Worm (Caenorhabditis elegans) whole organism, young adult: ENCODE measurements around the gene R08C7.1.

Experiments
- B0019.2 ChIP-seq: fragments of 200-800 bp; sonication (Bioruptor generic); conservative IDR thresholded peaks from 2 replicates; pipeline ENCODE4 v1.3.6; 2022; ENCODE audit warnings: missing genetic modification reagents, missing genetic modification characterization, missing compliant biosample characterization
- B0035.1 ChIP-seq: sonication (generic microtip); optimal IDR thresholded peaks from 2 replicates; lab custom pipeline; 2016; ENCODE audit warnings: missing genetic modification characterization, mild to moderate bottlenecking, missing compliant biosample characterization, missing genotype, missing genetic modification reagents
- D2030.7 ChIP-seq: fragments of 200-800 bp; sonication (Bioruptor generic); IDR thresholded peaks from 2 replicates; pipeline ENCODE4 v1.3.6; 2022; ENCODE audit warnings: missing genetic modification reagents, missing genetic modification characterization, missing compliant biosample characterization
- F37B4.10 ChIP-seq: fragments of 200-800 bp; sonication (Bioruptor generic); IDR thresholded peaks from 2 replicates; pipeline ENCODE4 v1.3.6; 2022; ENCODE audit warnings: missing genetic modification characterization, missing compliant biosample characterization
- F49E8.2 ChIP-seq: sonication (generic microtip); optimal IDR thresholded peaks from 3 replicates; lab custom pipeline; 2017; ENCODE audit warnings: missing genetic modification characterization, mild to moderate bottlenecking, missing compliant biosample characterization, antibody characterized with exemption, moderate library complexity; ENCODE audit not compliant: insufficient read depth
- F57A8.1 ChIP-seq: fragments of 200-800 bp; sonication (Bioruptor generic); optimal IDR thresholded peaks from 2 replicates; lab custom pipeline; 2018; ENCODE audit warnings: mild to moderate bottlenecking, missing genetic modification characterization, moderate library complexity, missing compliant biosample characterization
- Y53F4B.3 ChIP-seq: fragments of 200-800 bp; sonication (Bioruptor generic); IDR thresholded peaks from 2 replicates; pipeline ENCODE4 v1.3.6; 2022; ENCODE audit warnings: missing genetic modification reagents, missing genetic modification characterization, missing compliant biosample characterization
- Y67H2A.10 ChIP-seq: fragments of 200-800 bp; sonication (Bioruptor generic); conservative IDR thresholded peaks from 2 replicates; pipeline ENCODE4 v1.3.6; 2022; ENCODE audit warnings: missing genetic modification reagents, missing genetic modification characterization, missing compliant biosample characterization
- aptf-2 ChIP-seq: fragments of 200-800 bp; sonication (Bioruptor generic); conservative IDR thresholded peaks from 2 replicates; pipeline ENCODE4 v1.3.6; 2022; ENCODE audit warnings: missing genetic modification reagents, missing genetic modification characterization, missing compliant biosample characterization
- ccch-3 ChIP-seq: fragments of 200-800 bp; sonication (Bioruptor generic); optimal IDR thresholded peaks from 2 replicates; lab custom pipeline; 2018; ENCODE audit warnings: mild to moderate bottlenecking, missing genetic modification characterization, missing compliant biosample characterization
- ceh-100 ChIP-seq: fragments of 200-800 bp; sonication (Bioruptor generic); IDR thresholded peaks from 2 replicates; pipeline ENCODE4 v1.3.6; 2022; ENCODE audit warnings: missing genetic modification reagents, missing genetic modification characterization, missing compliant biosample characterization
- ceh-27 ChIP-seq: fragments of 200-800 bp; sonication (Bioruptor generic); optimal IDR thresholded peaks from 2 replicates; lab custom pipeline; 2018; ENCODE audit warnings: mild to moderate bottlenecking, missing genetic modification characterization, moderate library complexity, missing compliant biosample characterization
- ceh-58 ChIP-seq: fragments of 200-800 bp; sonication (Bioruptor generic); IDR thresholded peaks from 2 replicates; pipeline ENCODE4 v1.3.6; 2022; ENCODE audit warnings: missing genetic modification characterization, missing compliant biosample characterization
- ceh-79 ChIP-seq: sonication (generic microtip); optimal IDR thresholded peaks from 2 replicates; lab custom pipeline; 2017; ENCODE audit warnings: mild to moderate bottlenecking, missing genetic modification characterization, missing compliant biosample characterization
- chd-7 ChIP-seq: sonication (generic microtip); optimal IDR thresholded peaks from 2 replicates; lab custom pipeline; 2016; ENCODE audit warnings: mild to moderate bottlenecking, missing genetic modification characterization, moderate library complexity, missing compliant biosample characterization
- dpff-1 ChIP-seq: sonication (generic microtip); optimal IDR thresholded peaks from 2 replicates; lab custom pipeline; 2017; ENCODE audit warnings: mild to moderate bottlenecking, missing genetic modification characterization, missing compliant biosample characterization
- dpl-1 ChIP-seq: fragments of 150-350 bp; optimal IDR thresholded peaks from 2 replicates; lab custom pipeline; 2014; ENCODE audit warnings: missing biosample characterization, missing genetic modification reagents, missing genetic modification characterization
- efl-1 ChIP-seq: fragments of 150-350 bp; optimal IDR thresholded peaks from 2 replicates; lab custom pipeline; 2014; ENCODE audit warnings: missing biosample characterization, missing genetic modification reagents, missing genetic modification characterization
- ekl-4 ChIP-seq: fragments of 200-800 bp; sonication (Bioruptor generic); IDR thresholded peaks from 2 replicates; pipeline ENCODE4 v1.3.6; 2022; ENCODE audit warnings: missing genetic modification reagents, missing genetic modification characterization, missing compliant biosample characterization
- hlh-26 ChIP-seq: fragments of 200-800 bp; sonication (Bioruptor generic); conservative IDR thresholded peaks from 2 replicates; pipeline ENCODE4 v1.3.6; 2022; ENCODE audit warnings: missing genetic modification reagents, missing genetic modification characterization, missing compliant biosample characterization
- hmg-1.2 ChIP-seq: fragments of 200-800 bp; sonication (Bioruptor generic); IDR thresholded peaks from 2 replicates; pipeline ENCODE4 v1.3.6; 2022; ENCODE audit warnings: missing genetic modification reagents, missing genetic modification characterization, missing compliant biosample characterization
- lag-1 ChIP-seq: fragments of 200-800 bp; sonication (Bioruptor generic); IDR thresholded peaks from 2 replicates; pipeline ENCODE4 v1.3.6; 2022; ENCODE audit warnings: missing genetic modification reagents, missing genetic modification characterization, missing compliant biosample characterization
- lin-40 ChIP-seq: sonication (generic microtip); optimal IDR thresholded peaks from 2 replicates; lab custom pipeline; 2016; ENCODE audit warnings: missing genetic modification characterization, mild to moderate bottlenecking, missing compliant biosample characterization, missing genotype, missing genetic modification reagents
- lir-1 ChIP-seq: fragments of 200-800 bp; sonication (Bioruptor generic); conservative IDR thresholded peaks from 2 replicates; pipeline ENCODE4 v1.3.6; 2022; ENCODE audit warnings: missing genetic modification reagents, missing genetic modification characterization, missing compliant biosample characterization
- madf-6 ChIP-seq: fragments of 200-800 bp; sonication (Bioruptor generic); IDR thresholded peaks from 2 replicates; pipeline ENCODE4 v1.3.6; 2022; ENCODE audit warnings: missing genetic modification reagents, missing genetic modification characterization, missing compliant biosample characterization
- mcd-1 ChIP-seq: fragments of 200-800 bp; sonication (Bioruptor generic); IDR thresholded peaks from 2 replicates; pipeline ENCODE4 v1.3.6; 2022; ENCODE audit warnings: missing genetic modification reagents, missing genetic modification characterization, missing compliant biosample characterization
- mel-28 ChIP-seq: sonication (generic microtip); optimal IDR thresholded peaks from 2 replicates; lab custom pipeline; 2016; ENCODE audit warnings: borderline replicate concordance, mild to moderate bottlenecking, missing genetic modification characterization, missing compliant biosample characterization
- mxl-1 ChIP-seq: sonication (generic microtip); optimal IDR thresholded peaks from 2 replicates; lab custom pipeline; 2016; ENCODE audit warnings: missing genetic modification characterization, missing compliant biosample characterization
- nfya-1 ChIP-seq: sonication (generic microtip); optimal IDR thresholded peaks from 2 replicates; lab custom pipeline; 2017; ENCODE audit warnings: antibody characterized with exemption, missing compliant biosample characterization, missing genetic modification characterization, borderline replicate concordance; ENCODE audit not compliant: insufficient read depth
- nhr-120 ChIP-seq: fragments of 200-800 bp; sonication (Bioruptor generic); IDR thresholded peaks from 2 replicates; pipeline ENCODE4 v1.3.6; 2022; ENCODE audit warnings: missing genetic modification characterization, missing compliant biosample characterization
- nhr-27 ChIP-seq: fragments of 200-800 bp; sonication (Bioruptor generic); optimal IDR thresholded peaks from 2 replicates; lab custom pipeline; 2018; ENCODE audit warnings: mild to moderate bottlenecking, missing genetic modification characterization, moderate library complexity, missing compliant biosample characterization
- nhr-80 ChIP-seq: sonication (generic microtip); optimal IDR thresholded peaks from 2 replicates; lab custom pipeline; 2016; ENCODE audit warnings: missing genetic modification characterization, missing compliant biosample characterization
- pha-4 ChIP-seq: fragments of 150-350 bp; sonication (generic microtip); optimal IDR thresholded peaks from 2 replicates; lab custom pipeline; 2014; ENCODE audit warnings: missing biosample characterization, missing genetic modification reagents, missing genetic modification characterization
- sdz-38 ChIP-seq: sonication (generic microtip); optimal IDR thresholded peaks from 2 replicates; lab custom pipeline; 2016; ENCODE audit warnings: missing genotype, missing genetic modification characterization, missing compliant biosample characterization
- sea-2 ChIP-seq: fragments of 200-800 bp; sonication (Bioruptor generic); IDR thresholded peaks from 2 replicates; pipeline ENCODE4 v1.3.6; 2022; ENCODE audit warnings: missing genetic modification characterization, missing compliant biosample characterization
- sptf-2 ChIP-seq: fragments of 200-800 bp; sonication (Bioruptor generic); optimal IDR thresholded peaks from 2 replicates; lab custom pipeline; 2018; ENCODE audit warnings: mild to moderate bottlenecking, missing genetic modification characterization, missing compliant biosample characterization
- tbp1 ChIP-seq: fragments of 200-800 bp; sonication (Bioruptor generic); optimal IDR thresholded peaks from 2 replicates; lab custom pipeline; 2018; ENCODE audit warnings: mild to moderate bottlenecking, missing genetic modification characterization, missing compliant biosample characterization
- ztf-3 ChIP-seq: fragments of 200-800 bp; sonication (Bioruptor generic); optimal IDR thresholded peaks from 2 replicates; lab custom pipeline; 2018; ENCODE audit warnings: mild to moderate bottlenecking, missing genetic modification characterization, missing compliant biosample characterization
- ztf-6 ChIP-seq: fragments of 200-800 bp; sonication (Bioruptor generic); IDR thresholded peaks from 2 replicates; pipeline ENCODE4 v1.3.6; 2022; ENCODE audit warnings: missing genetic modification reagents, missing genetic modification characterization, missing compliant biosample characterization

Gene R08C7.1

DNA sequence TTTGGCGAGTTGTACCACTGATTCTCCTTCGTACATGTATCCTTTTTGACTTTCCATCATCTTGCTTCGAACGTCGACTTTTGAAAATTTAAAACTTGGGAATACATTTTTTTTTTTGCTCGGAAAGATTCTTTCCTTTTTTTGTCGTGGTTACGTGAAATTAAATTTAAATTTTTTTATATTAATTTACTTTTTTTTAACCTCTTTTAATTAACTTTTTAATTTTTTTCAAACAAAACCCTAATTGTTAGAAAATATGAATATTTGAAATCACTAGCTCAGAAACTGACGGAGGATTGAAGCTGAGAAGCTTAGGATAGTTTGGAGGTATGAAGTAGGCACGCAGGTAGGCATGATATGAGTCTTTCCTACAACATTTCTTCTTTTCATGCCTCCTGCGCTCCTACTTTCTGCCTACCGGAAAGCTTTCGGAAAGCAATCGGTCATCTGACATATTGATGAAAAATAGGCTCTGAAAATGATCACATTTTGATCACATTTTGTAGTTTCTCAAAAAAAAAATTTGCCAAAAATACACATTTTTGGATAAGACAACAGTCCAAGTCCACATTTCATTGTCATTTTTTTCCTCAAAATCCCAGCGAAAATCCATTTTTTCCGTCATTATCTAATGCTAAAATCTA, 17.1 kb upstream of the R08C7.1 start, which contains the start of the genes R08C7.8 and R08C7.4:
R08C7.8 (minus strand) TSS at position 101 of the 644 bp plus-strand sequence.
R08C7.4 (plus strand) TSS at position 594 of the 644 bp plus-strand sequence.
- TF ChIP-seq lir-1 (GFP tag; lab: Robert Waterston, UW) (no peak), mxl-1 (no peak), tbp1 (GFP tag; lab: Kevin White, UChicago) (no peak), nfya-1 (tag; lab: Kevin White, UChicago) (no peak), mcd-1 (no peak), Y53F4B.3 (GFP tag; lab: Robert Waterston, UW) (no peak)

DNA sequence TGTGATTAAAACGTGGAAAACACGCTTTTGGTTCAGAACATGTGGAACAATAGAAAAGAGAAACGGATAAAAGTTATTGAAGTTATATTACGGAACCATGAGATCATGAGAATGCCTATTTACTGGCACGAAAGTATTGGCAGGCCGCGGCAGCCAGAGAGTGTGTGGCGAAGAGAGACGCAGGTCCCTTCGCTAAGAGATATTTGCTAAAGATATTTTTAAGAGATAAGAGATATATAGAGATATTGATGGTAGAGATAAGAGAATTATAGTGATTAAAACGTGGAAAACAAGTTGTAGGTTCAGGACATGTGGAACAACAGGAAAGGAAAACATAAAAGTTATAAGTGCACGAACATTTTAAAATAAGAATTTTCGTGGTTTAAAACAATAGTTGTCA, 13.9 kb upstream of the R08C7.1 start:
- no peak for TF ChIP-seq chd-7 (tag; lab: Kevin White, UChicago)
- no peak for TF ChIP-seq B0019.2 (GFP tag; lab: Robert Waterston, UW)
- TF ChIP-seq ztf-6 = no peak
- no peak for TF ChIP-seq dpl-1 (GFP tag; lab: Kevin White, UChicago)
- TF ChIP-seq mcd-1 = no peak
- TF ChIP-seq ccch-3 (GFP tag; lab: Kevin White, UChicago) = no peak
- TF ChIP-seq ceh-27 (GFP tag; lab: Kevin White, UChicago) = no peak
- no peak for TF ChIP-seq ekl-4 (GFP tag; lab: Robert Waterston, UW)
- TF ChIP-seq F49E8.2 = no peak
- TF ChIP-seq sea-2 = no peak
- TF ChIP-seq hmg-1.2 = no peak; the same call in 1 of the 2 replicates
- TF ChIP-seq ceh-58 (GFP tag; lab: Robert Waterston, UW) = no peak
- TF ChIP-seq dpff-1 (tag; lab: Kevin White, UChicago) = no peak
- TF ChIP-seq nhr-120 (GFP tag; lab: Robert Waterston, UW) = no peak
- TF ChIP-seq, all 124 proteins: peak for 0

DNA sequence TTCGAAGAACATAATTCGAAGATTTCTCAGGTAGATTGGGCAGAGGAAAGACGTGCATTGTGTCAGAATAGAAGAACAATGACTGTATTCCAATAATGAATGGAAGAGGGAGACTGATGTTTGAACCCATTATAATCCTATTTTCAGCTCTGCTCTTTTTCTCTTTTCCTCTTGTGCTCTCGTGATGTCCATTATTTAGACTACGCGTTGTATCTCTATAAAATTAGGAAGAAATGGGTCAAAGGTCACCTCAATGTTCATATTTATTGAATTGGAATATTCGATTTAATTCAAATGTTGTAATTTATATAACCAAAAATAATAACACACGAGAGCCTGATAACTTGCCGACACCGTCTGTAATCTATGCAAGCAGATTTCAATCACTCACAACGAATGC, 12.5 kb upstream of the R08C7.1 start, which contains the start of gene fbxb-74:
fbxb-74 (minus strand) TSS at position 101 of the 400 bp plus-strand sequence.
- no peak for TF ChIP-seq mel-28 (tag; lab: Kevin White, UChicago)
- TF ChIP-seq lin-40 (tag; lab: Kevin White, UChicago) = no peak
- no peak for TF ChIP-seq F49E8.2
- no peak for TF ChIP-seq sdz-38 (tag; lab: Kevin White, UChicago)
- TF ChIP-seq B0035.1 = no peak

DNA sequence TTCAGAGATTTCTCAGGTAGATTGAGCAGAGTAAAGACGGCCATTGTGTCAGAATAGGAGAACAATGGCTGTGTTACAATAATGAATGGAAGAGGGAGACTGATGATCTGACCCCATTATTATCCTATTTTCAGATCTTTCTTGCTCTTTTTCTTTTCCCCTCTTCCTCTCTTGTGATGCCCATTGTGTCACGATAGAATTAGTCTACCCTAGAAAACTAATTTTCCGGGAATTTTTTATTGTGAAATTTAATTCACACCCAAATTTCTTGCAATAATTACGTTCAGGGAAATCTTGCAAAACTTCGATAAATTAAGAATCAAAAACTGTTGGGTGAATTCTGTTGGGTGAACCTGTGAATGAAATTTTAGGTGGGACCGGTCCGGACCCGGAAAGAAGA, 10.6 kb upstream of the R08C7.1 start, which contains the start of gene fbxb-75:
fbxb-75 (minus strand) TSS at position 101 of the 400 bp plus-strand sequence.
- TF ChIP-seq lir-1 (GFP tag; lab: Robert Waterston, UW) = no peak

DNA sequence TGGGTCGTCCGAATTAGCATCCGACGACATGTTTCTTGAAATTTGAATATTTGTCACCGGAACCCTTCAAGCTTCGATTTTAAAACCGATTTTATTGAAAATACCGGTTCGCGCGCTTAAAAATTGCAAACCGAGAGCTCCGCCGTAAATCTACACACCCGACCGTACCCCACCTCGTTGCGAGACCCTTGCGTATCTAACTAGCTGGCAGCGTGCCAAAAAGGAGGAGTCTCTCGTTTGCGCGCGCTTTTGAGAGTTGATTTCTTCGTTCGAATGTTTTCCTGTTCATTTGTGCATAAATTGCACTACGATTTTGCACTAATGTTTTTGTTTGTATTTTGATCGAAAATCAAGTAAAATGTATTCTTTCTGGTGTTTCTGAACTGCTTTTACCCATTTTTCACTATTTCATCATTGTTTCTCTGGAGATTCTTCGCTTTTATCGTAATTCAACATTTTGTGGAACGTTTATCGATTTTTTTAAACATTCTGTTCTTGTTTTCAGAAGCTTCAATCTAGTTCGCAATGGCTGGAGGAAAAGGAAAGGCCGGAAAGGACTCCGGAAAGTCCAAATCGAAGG, 5.9 kb upstream of the R08C7.1 start, which contains the start of the genes wapl-1 and htz-1:
wapl-1 (minus strand) TSS at position 30 of the 580 bp plus-strand sequence.
htz-1 (plus strand) TSS at position 506 of the 580 bp plus-strand sequence.
- TF ChIP-seq nhr-27 (tag; lab: Kevin White, UChicago) (no peak), dpl-1 (GFP tag; lab: Kevin White, UChicago) (peak; percentile 89), sptf-2 (GFP tag; lab: Kevin White, UChicago) (no peak), hmg-1.2 (peak; percentile 81), D2030.7 (GFP tag; lab: Robert Waterston, UW) (peak; percentile 94), pha-4 (peak; percentile 88), aptf-2 (GFP tag; lab: Robert Waterston, UW) (no peak), Y67H2A.10 (GFP tag; lab: Robert Waterston, UW) (0 out of 2 replicates have a peak, but pooled peaks have one; percentile 66), ceh-79 (tag; lab: Kevin White, UChicago) (no peak), ztf-3 (GFP tag; lab: Kevin White, UChicago) (no peak), hlh-26 (GFP tag; lab: Robert Waterston, UW) (no peak), lag-1 (GFP tag; lab: Robert Waterston, UW) (no peak), nhr-80 (tag; lab: Kevin White, UChicago) (peak; percentile 67), nfya-1 (tag; lab: Kevin White, UChicago) (no peak), dpff-1 (tag; lab: Kevin White, UChicago) (no peak), F57A8.1 (GFP tag; lab: Kevin White, UChicago) (no peak), F37B4.10 (GFP tag; lab: Robert Waterston, UW) (no peak), ceh-100 (GFP tag; lab: Robert Waterston, UW) (peak; percentile 81), ceh-27 (GFP tag; lab: Kevin White, UChicago) (peak; percentile 94), efl-1 (GFP tag; lab: Kevin White, UChicago) (peak; percentile 92), madf-6 (peak; percentile 96), chd-7 (tag; lab: Kevin White, UChicago) (peak; percentile 62), lir-1 (GFP tag; lab: Robert Waterston, UW) (peak; percentile 90)
